Fruit fly (Drosophila melanogaster): ENCODE results near the gene CG1105.

The CG1105 gene

DNA sequence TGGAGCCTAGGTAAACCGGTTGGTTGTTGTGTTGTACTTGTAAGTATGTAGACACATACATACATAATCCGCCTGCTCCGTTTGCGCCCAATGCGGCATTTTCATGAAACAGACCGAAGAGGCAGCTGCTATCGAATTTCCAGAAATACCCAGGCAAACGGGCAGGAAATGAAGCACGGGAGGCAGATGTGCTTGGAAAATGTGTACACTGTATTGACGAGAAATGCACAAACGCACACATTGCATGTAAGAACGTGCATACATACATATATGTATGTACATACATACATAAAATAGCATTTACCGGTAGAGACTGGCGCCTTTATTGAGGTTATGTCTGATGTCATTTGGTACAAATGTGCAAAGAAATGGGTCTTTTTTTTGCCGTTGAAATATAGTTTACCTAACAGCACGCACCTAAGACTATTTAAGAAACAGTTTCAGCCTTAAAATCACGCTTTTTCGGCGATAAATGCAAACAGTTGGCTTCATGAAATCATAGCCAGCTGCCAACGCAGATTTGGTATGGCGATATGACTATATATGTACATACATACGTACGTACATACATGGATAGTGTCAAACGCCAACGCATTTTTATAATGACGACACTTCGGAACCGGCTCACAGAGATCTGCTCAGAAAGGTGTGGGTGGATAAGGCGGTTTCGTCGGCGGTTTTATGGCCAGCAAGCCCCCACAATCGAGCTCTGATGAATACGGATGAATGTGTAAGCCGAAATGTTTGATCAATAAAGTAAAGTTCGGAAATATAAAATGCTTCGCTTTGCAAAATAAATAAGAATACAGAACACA is 22.8 kb upstream of the CG1105 start (continued):
- TF ChIP-seq hkb (optimal IDR thresholded peaks at IDR 0.05) (no peak), hkb (GFP tag; IDR thresholded peaks at IDR 0.05) (no peak), CG13775 (GFP tag; optimal IDR thresholded peaks at IDR 0.05) (no peak), CG17829 (tag; optimal IDR thresholded peaks at IDR 0.05) (peak; percentile 27), CG1529 (GFP tag; optimal IDR thresholded peaks at IDR 0.05) (peak; percentile 10), CG13624 (GFP tag; optimal IDR thresholded peaks at IDR 0.05) (no peak), Doc2 (GFP tag; IDR thresholded peaks at IDR 0.05) (no peak), CG17612 (GFP tag; IDR thresholded peaks at IDR 0.05) (no peak), CG7745 (tag; optimal IDR thresholded peaks at IDR 0.05) (no peak), CG15514 (GFP tag; optimal IDR thresholded peaks at IDR 0.05) (peak; percentile 88), BtbVII (GFP tag; optimal IDR thresholded peaks at IDR 0.05) (peak; percentile 17), sug (tag; optimal IDR thresholded peaks at IDR 0.05) (no peak), CG14014 (GFP tag; IDR thresholded peaks at IDR 0.05) (0 out of 2 replicates have a peak, but pooled peaks have one; percentile 11), Xrp1 (GFP tag; IDR thresholded peaks at IDR 0.05) (no peak), CG10209 (GFP tag; optimal IDR thresholded peaks at IDR 0.05) (peak; percentile 15), Atf-2 (GFP tag; optimal IDR thresholded peaks at IDR 0.05) (no peak), Rx (GFP tag; IDR thresholded peaks at IDR 0.05) (no peak), jing (GFP tag; optimal IDR thresholded peaks at IDR 0.05) (no peak), Tbp (GFP tag; optimal IDR thresholded peaks at IDR 0.05) (no peak), maf-S (GFP tag; optimal IDR thresholded peaks at IDR 0.05) (no peak), sd (tag; optimal IDR thresholded peaks at IDR 0.05) (peak; percentile 34), ash1 (GFP tag; optimal IDR thresholded peaks at IDR 0.05) (no peak), CG10979 (tag; optimal IDR thresholded peaks at IDR 0.05) (no peak), CG11504 (tag; optimal IDR thresholded peaks at IDR 0.05) (no peak), CG17359 (tag; optimal IDR thresholded peaks at IDR 0.05) (no peak), dmrt99B (tag; optimal IDR thresholded peaks at IDR 0.05) (no peak), ci (GFP tag; IDR thresholded peaks at IDR 0.05) (peak; percentile 53; the same call in 1 of the 3 replicates), cg (GFP tag; optimal IDR thresholded peaks at IDR 0.05) (peak; percentile 75), CG17186 (GFP tag; optimal IDR thresholded peaks at IDR 0.05) (no peak), hbn (GFP tag; IDR thresholded peaks at IDR 0.05; ENCODE audit: partially characterized antibody) (no peak), CG4854 (GFP tag; optimal IDR thresholded peaks at IDR 0.05) (no peak), CG7357 (GFP tag; IDR thresholded peaks at IDR 0.05) (no peak), ken (GFP tag; IDR thresholded peaks at IDR 0.05) (no peak), cas (GFP tag; IDR thresholded peaks at IDR 0.05) (no peak), CG4424 (GFP tag; optimal IDR thresholded peaks at IDR 0.05) (no peak), D (optimal IDR thresholded peaks at IDR 0.05) (peak; percentile 93), D (GFP tag; optimal IDR thresholded peaks at IDR 0.05) (no peak), NK7.1 (GFP tag; optimal IDR thresholded peaks at IDR 0.05) (no peak), Fer2 (tag; optimal IDR thresholded peaks at IDR 0.05) (no peak), gem (tag; optimal IDR thresholded peaks at IDR 0.05) (no peak), lola (GFP tag; optimal IDR thresholded peaks at IDR 0.05) (peak in 1 of 3 experiments; percentile 32), tap (tag; optimal IDR thresholded peaks at IDR 0.05) (peak; percentile 15), MESR4 (GFP tag; optimal IDR thresholded peaks at IDR 0.05) (peak; percentile 19), CG4360 (GFP tag; IDR thresholded peaks at IDR 0.05) (peak; percentile 42; the same call in 1 of the 2 replicates), da (GFP tag; optimal IDR thresholded peaks at IDR 0.05) (peak; percentile 53), pfk (GFP tag; optimal IDR thresholded peaks at IDR 0.05) (no peak), emc (GFP tag; optimal IDR thresholded peaks at IDR 0.05) (no peak), Dek (tag; optimal IDR thresholded peaks at IDR 0.05) (no peak), Hand (GFP tag; optimal IDR thresholded peaks at IDR 0.05) (no peak), CoRest (tag; optimal IDR thresholded peaks at IDR 0.05) (no peak)
